Worm (Caenorhabditis elegans) whole organism, L4 larva: Measurements from ENCODE around the gene rab-21.

Experiments used
- F10B5.3 ChIP-seq: sonication (generic microtip); optimal IDR thresholded peaks from 2 replicates; lab custom pipeline; 2016; ENCODE audit warnings: mild to moderate bottlenecking, missing genetic modification characterization, missing compliant biosample characterization
- F26F4.8 ChIP-seq: fragments of 200-800 bp; sonication (Bioruptor generic); conservative IDR thresholded peaks from 2 replicates; pipeline ENCODE4 v1.3.6; 2022; ENCODE audit warnings: missing genetic modification characterization, missing compliant biosample characterization
- F37D6.2 ChIP-seq: sonication (generic microtip); optimal IDR thresholded peaks from 2 replicates; lab custom pipeline; 2016; ENCODE audit warnings: mild to moderate bottlenecking, missing genetic modification characterization, missing compliant biosample characterization
- F49E8.2 ChIP-seq: sonication (generic microtip); optimal IDR thresholded peaks from 2 replicates; lab custom pipeline; 2016; ENCODE audit warnings: missing compliant biosample characterization, mild to moderate bottlenecking, missing genetic modification characterization, borderline replicate concordance
- T20F7.1 ChIP-seq: fragments of 200-800 bp; sonication (Bioruptor generic); optimal IDR thresholded peaks from 2 replicates; lab custom pipeline; 2018; ENCODE audit warnings: mild to moderate bottlenecking, missing genetic modification characterization, missing compliant biosample characterization
- Y5F2A.4 ChIP-seq: fragments of 200-800 bp; sonication (Bioruptor generic); optimal IDR thresholded peaks from 2 replicates; lab custom pipeline; 2018; ENCODE audit warnings: mild to moderate bottlenecking, missing genetic modification characterization, missing compliant biosample characterization
- Y75B8A.6 ChIP-seq: fragments of 200-800 bp; sonication (Bioruptor generic); IDR thresholded peaks from 2 replicates; pipeline ENCODE4 v1.3.6; 2022; ENCODE audit warnings: missing genetic modification reagents, missing genetic modification characterization, missing compliant biosample characterization
- ZK546.5 ChIP-seq, 2 experiments: sonication (generic microtip); optimal IDR thresholded peaks; 2 replicates each; lab custom pipeline; 2017; ENCODE audit warnings: missing biosample characterization in 2 of 2, missing genetic modification characterization in 2 of 2
- ama-1 ChIP-seq: fragments of 150-350 bp; optimal IDR thresholded peaks from 2 replicates; lab custom pipeline; 2014; ENCODE audit warnings: inconsistent platforms, mixed read lengths
- ceh-28 ChIP-seq: fragments of 150-350 bp; optimal IDR thresholded peaks from 2 replicates; lab custom pipeline; 2014; ENCODE audit warnings: missing biosample characterization, missing genetic modification reagents, missing genetic modification characterization
- ceh-82 ChIP-seq: sonication (generic microtip); optimal IDR thresholded peaks from 2 replicates; lab custom pipeline; 2017; ENCODE audit warnings: missing biosample characterization, missing genetic modification characterization
- ces-1 ChIP-seq: fragments of 150-350 bp; sonication (generic microtip); optimal IDR thresholded peaks from 4 replicates; lab custom pipeline; 2014; ENCODE audit warnings: missing biosample characterization, missing genetic modification reagents, missing genetic modification characterization
- ctbp-1 ChIP-seq: fragments of 200-800 bp; sonication (Bioruptor generic); IDR thresholded peaks from 2 replicates; pipeline ENCODE4 v1.3.6; 2022; ENCODE audit warnings: missing genetic modification reagents, missing genetic modification characterization, missing compliant biosample characterization
- daf-19 ChIP-seq: fragments of 200-800 bp; sonication (Bioruptor generic); conservative IDR thresholded peaks from 2 replicates; pipeline ENCODE4 v1.3.6; 2022; ENCODE audit warnings: missing genetic modification characterization, missing compliant biosample characterization
- dve-1 ChIP-seq: sonication (generic microtip); optimal IDR thresholded peaks from 2 replicates; lab custom pipeline; 2017; ENCODE audit warnings: antibody characterized with exemption, mild to moderate bottlenecking, missing genetic modification characterization, missing compliant biosample characterization; ENCODE audit not compliant: insufficient read depth
- egl-43 ChIP-seq: fragments of 200-800 bp; sonication (Bioruptor generic); IDR thresholded peaks from 2 replicates; pipeline ENCODE4 v1.3.6; 2022; ENCODE audit warnings: missing genetic modification reagents, missing genetic modification characterization, missing compliant biosample characterization
- fkh-10 ChIP-seq: fragments of 150-350 bp; optimal IDR thresholded peaks from 2 replicates; lab custom pipeline; 2014; ENCODE audit warnings: missing biosample characterization, missing genetic modification reagents, missing genetic modification characterization
- fos-1 ChIP-seq: fragments of 150-350 bp; optimal IDR thresholded peaks from 2 replicates; lab custom pipeline; 2014; ENCODE audit warnings: missing biosample characterization, missing genetic modification characterization
- hif-1 ChIP-seq, 2 experiments: sonication (generic microtip); optimal IDR thresholded peaks; 2 replicates each; lab custom pipeline; 2016 to 2017; ENCODE audit warnings: missing compliant biosample characterization in 2 of 2, missing genetic modification characterization in 2 of 2, missing genetic modification reagents in 2 of 2, missing genotype in 2 of 2, mild to moderate bottlenecking in 1 of 2
- hlh-11 ChIP-seq: fragments of 200-800 bp; sonication (Bioruptor generic); optimal IDR thresholded peaks from 2 replicates; lab custom pipeline; 2018; ENCODE audit warnings: mild to moderate bottlenecking, missing genetic modification characterization, missing compliant biosample characterization
- jun-1 ChIP-seq: fragments of 150-350 bp; optimal IDR thresholded peaks from 2 replicates; lab custom pipeline; 2014; ENCODE audit warnings: missing biosample characterization, missing genetic modification reagents, missing genetic modification characterization
- lin-15B ChIP-seq: fragments of 150-350 bp; sonication (generic microtip); optimal IDR thresholded peaks from 3 replicates; lab custom pipeline; 2014; ENCODE audit warnings: missing biosample characterization, missing genetic modification characterization
- lir-3 ChIP-seq: sonication (generic microtip); optimal IDR thresholded peaks from 2 replicates; lab custom pipeline; 2016; ENCODE audit warnings: mild to moderate bottlenecking, missing genetic modification characterization, missing compliant biosample characterization
- mdl-1 ChIP-seq, 2 experiments: fragments of 150-350 bp in 1 of 2; sonication (generic microtip) in 1 of 2; optimal IDR thresholded peaks; 2 replicates each; lab custom pipeline; 2014 to 2017; ENCODE audit warnings: missing biosample characterization in 2 of 2, missing genetic modification characterization in 2 of 2
- mes-2 ChIP-seq: sonication (generic microtip); optimal IDR thresholded peaks from 2 replicates; lab custom pipeline; 2016; ENCODE audit warnings: missing genotype, mild to moderate bottlenecking, missing genetic modification characterization, missing compliant biosample characterization; ENCODE audit not compliant: poor library complexity, severe bottlenecking
- mxl-2 ChIP-seq: fragments of 200-800 bp; sonication (Bioruptor generic); conservative IDR thresholded peaks from 2 replicates; pipeline ENCODE4 v1.3.6; 2022; ENCODE audit warnings: missing genetic modification reagents, missing genetic modification characterization, missing compliant biosample characterization
- nhr-11 ChIP-seq: fragments of 150-350 bp; optimal IDR thresholded peaks from 2 replicates; lab custom pipeline; 2014; ENCODE audit warnings: missing biosample characterization, missing genetic modification characterization
- nhr-28 ChIP-seq: fragments of 150-350 bp; optimal IDR thresholded peaks from 2 replicates; lab custom pipeline; 2014; ENCODE audit warnings: missing biosample characterization, missing genetic modification characterization
- nhr-48 ChIP-seq: sonication (generic microtip); optimal IDR thresholded peaks from 2 replicates; lab custom pipeline; 2016; ENCODE audit warnings: mild to moderate bottlenecking, missing genetic modification characterization, missing compliant biosample characterization
- pha-4 ChIP-seq, 2 experiments: fragments of 150-350 bp in 1 of 2; fragments of 200-800 bp in 1 of 2; sonication (Bioruptor generic) in 1 of 2; IDR thresholded peaks in 1 of 2; optimal IDR thresholded peaks in 1 of 2; 2 replicates each; pipeline versions ENCODE4 v1.3.6 to Lab custom; 2014 to 2022; ENCODE audit warnings: missing genetic modification characterization in 2 of 2, missing genetic modification reagents in 2 of 2, missing biosample characterization in 1 of 2, missing compliant biosample characterization in 1 of 2
- php-3 ChIP-seq: fragments of 200-800 bp; sonication (Bioruptor generic); IDR thresholded peaks from 2 replicates; pipeline ENCODE4 v1.3.6; 2022; ENCODE audit warnings: missing genetic modification reagents, missing genetic modification characterization, missing compliant biosample characterization
- pqm-1 ChIP-seq: sonication (generic microtip); optimal IDR thresholded peaks from 2 replicates; lab custom pipeline; 2017; ENCODE audit warnings: missing biosample characterization, missing genetic modification characterization
- sdz-12 ChIP-seq: fragments of 200-800 bp; sonication (Bioruptor generic); optimal IDR thresholded peaks from 2 replicates; lab custom pipeline; 2018; ENCODE audit warnings: mild to moderate bottlenecking, missing genetic modification characterization, missing compliant biosample characterization
- spr-3 ChIP-seq: fragments of 200-800 bp; sonication (Bioruptor generic); optimal IDR thresholded peaks from 2 replicates; lab custom pipeline; 2018; ENCODE audit warnings: mild to moderate bottlenecking, missing genetic modification characterization, missing compliant biosample characterization
- tag-97 ChIP-seq: fragments of 200-800 bp; sonication (Bioruptor generic); IDR thresholded peaks from 2 replicates; pipeline ENCODE4 v1.3.6; 2022; ENCODE audit warnings: missing genetic modification characterization, missing compliant biosample characterization
- tra-1 ChIP-seq: fragments of 200-800 bp; sonication (Bioruptor generic); IDR thresholded peaks from 2 replicates; pipeline ENCODE4 v1.3.6; 2022; ENCODE audit warnings: missing genetic modification reagents, missing genetic modification characterization, missing compliant biosample characterization
- unc-62 ChIP-seq, 3 experiments: fragments of 150-350 bp in 1 of 3; sonication (generic microtip); optimal IDR thresholded peaks in 2 of 3; peaks in 1 of 3; 1 replicate in 1 of 3; 2 replicates in 2 of 3; lab custom pipeline; 2014 to 2017; ENCODE audit warnings: missing biosample characterization in 3 of 3, missing genetic modification characterization in 3 of 3, missing genetic modification reagents in 3 of 3, missing genotype in 1 of 3
- zfp-2 ChIP-seq: sonication (generic microtip); optimal IDR thresholded peaks from 2 replicates; lab custom pipeline; 2016; ENCODE audit warnings: mild to moderate bottlenecking, missing genetic modification characterization, missing compliant biosample characterization
- zfp-3 ChIP-seq: fragments of 200-800 bp; sonication (Bioruptor generic); conservative IDR thresholded peaks from 2 replicates; pipeline ENCODE4 v1.3.6; 2022; ENCODE audit warnings: missing genetic modification reagents, missing genetic modification characterization, missing compliant biosample characterization
- ztf-11 ChIP-seq: fragments of 150-350 bp; optimal IDR thresholded peaks from 2 replicates; lab custom pipeline; 2014; ENCODE audit warnings: missing biosample characterization, missing genetic modification characterization
- ztf-7 ChIP-seq: fragments of 150-350 bp; optimal IDR thresholded peaks from 2 replicates; lab custom pipeline; 2014; ENCODE audit warnings: missing biosample characterization, missing genetic modification characterization

rab-21 gene

ce11 chrII:8721955-8722524, 7.2 kb upstream of the rab-21 start, which contains the start of gene trcs-2:
Gene trcs-2 (plus strand): TSS chrII:8722474.
- no peak for TF ChIP-seq fkh-10
- no peak for TF ChIP-seq F26F4.8 (GFP tag; lab: Robert Waterston, UW)
- TF ChIP-seq egl-43 (GFP tag; lab: Robert Waterston, UW) = 0 out of 2 replicates have a peak, but pooled peaks have one; percentile 16

DNA sequence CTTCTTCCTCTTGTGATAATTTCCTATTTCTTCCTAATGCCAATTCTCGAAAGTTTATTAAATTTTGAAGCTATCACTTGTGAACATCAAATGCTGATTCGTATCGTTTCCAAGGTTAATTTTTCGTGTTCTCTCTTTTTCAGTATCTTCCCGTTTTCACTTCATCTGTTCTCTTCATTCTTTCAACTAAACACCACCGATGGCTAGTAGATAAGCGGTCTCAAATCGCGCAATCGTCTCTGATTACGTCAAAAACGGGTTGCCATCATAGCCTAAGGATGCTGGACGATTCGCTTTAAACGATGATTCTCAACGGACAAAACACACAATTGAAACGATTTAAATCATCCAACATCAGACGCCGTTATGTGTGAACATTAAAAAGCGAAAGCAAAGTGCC, 2.8 kb upstream of the rab-21 start:
- TF ChIP-seq ceh-28 (tag; lab: Kevin White, UChicago) (no peak), F49E8.2 (no peak), ZK546.5 (tag; optimal IDR thresholded peaks at IDR 0.05; lab: Kevin White, UChicago) (no peak), daf-19 (no peak), Y5F2A.4 (GFP tag; lab: Kevin White, UChicago) (no peak), T20F7.1 (GFP tag; lab: Kevin White, UChicago) (no peak), lir-3 (tag; lab: Kevin White, UChicago) (no peak), spr-3 (no peak), mxl-2 (GFP tag; lab: Robert Waterston, UW) (no peak), ctbp-1 (no peak), ama-1 (lab: Kevin White, UChicago) (peak; percentile 14), F37D6.2 (tag; lab: Kevin White, UChicago) (no peak), tra-1 (GFP tag; lab: Robert Waterston, UW) (no peak), hlh-11 (tag; lab: Kevin White, UChicago) (peak; percentile 14), fos-1 (tag; lab: Kevin White, UChicago) (no peak), lin-15B (tag; lab: Kevin White, UChicago) (no peak), ces-1 (GFP tag; lab: Kevin White, UChicago) (no peak), mes-2 (tag; lab: Kevin White, UChicago) (no peak), egl-43 (GFP tag; lab: Robert Waterston, UW) (no peak), pqm-1 (tag; lab: Kevin White, UChicago) (no peak), ztf-7 (tag; lab: Kevin White, UChicago) (no peak), F10B5.3 (no peak), zfp-3 (GFP tag; lab: Robert Waterston, UW) (no peak), nhr-28 (peak; percentile 38), jun-1 (tag; lab: Kevin White, UChicago) (no peak), php-3 (GFP tag; lab: Robert Waterston, UW) (no peak), unc-62 (GFP tag; optimal IDR thresholded peaks at IDR 0.05 in 1 of 2; lab: Kevin White, UChicago) (peak in 1 of 2 experiments; percentile 37), unc-62 (tag; optimal IDR thresholded peaks at IDR 0.05; lab: Kevin White, UChicago) (no peak), mdl-1 (tag; optimal IDR thresholded peaks at IDR 0.05; lab: Kevin White, UChicago) (peak in 1 of 2 experiments; percentile 22), pha-4 (GFP tag; IDR thresholded peaks at IDR 0.05; lab: Robert Waterston, UW) (no peak), pha-4 (tag; optimal IDR thresholded peaks at IDR 0.05; lab: Kevin White, UChicago) (no peak), fkh-10 (no peak), ztf-11 (no peak), hif-1 (tag; optimal IDR thresholded peaks at IDR 0.05; lab: Kevin White, UChicago) (no peak), tag-97 (GFP tag; lab: Robert Waterston, UW) (no peak), sdz-12 (GFP tag; lab: Kevin White, UChicago) (no peak), nhr-11 (tag; lab: Kevin White, UChicago) (no peak), ceh-82 (tag; lab: Kevin White, UChicago) (no peak), Y75B8A.6 (GFP tag; lab: Robert Waterston, UW) (no peak), dve-1 (tag; lab: Kevin White, UChicago) (no peak), zfp-2 (tag; lab: Kevin White, UChicago) (no peak), nhr-48 (tag; lab: Kevin White, UChicago) (no peak)
